Worm (Caenorhabditis elegans) whole organism, young adult: ENCODE results near the gene coq-5.

ENCODE experiments used
- F52B5.7 ChIP-seq: sonication (generic microtip); optimal IDR thresholded peaks from 2 replicates; lab custom pipeline; 2016; ENCODE audit warnings: mild to moderate bottlenecking, missing genetic modification characterization, missing compliant biosample characterization
- aptf-3 ChIP-seq: fragments of 200-800 bp; sonication (Bioruptor generic); IDR thresholded peaks from 2 replicates; pipeline ENCODE4 v1.3.6; 2022; ENCODE audit warnings: missing genetic modification characterization, missing compliant biosample characterization
- ccch-3 ChIP-seq: fragments of 200-800 bp; sonication (Bioruptor generic); optimal IDR thresholded peaks from 2 replicates; lab custom pipeline; 2018; ENCODE audit warnings: mild to moderate bottlenecking, missing genetic modification characterization, missing compliant biosample characterization
- lir-1 ChIP-seq: fragments of 200-800 bp; sonication (Bioruptor generic); conservative IDR thresholded peaks from 2 replicates; pipeline ENCODE4 v1.3.6; 2022; ENCODE audit warnings: missing genetic modification reagents, missing genetic modification characterization, missing compliant biosample characterization
- pha-4 ChIP-seq: fragments of 150-350 bp; sonication (generic microtip); optimal IDR thresholded peaks from 2 replicates; lab custom pipeline; 2014; ENCODE audit warnings: missing biosample characterization, missing genetic modification reagents, missing genetic modification characterization

ce11 chrIII:7891573-7892306, 33.5 kb upstream of the coq-5 start, which contains the start of the genes ZK688.5 and fahd-1:
- TF ChIP-seq lir-1 (GFP tag; lab: Robert Waterston, UW) (no peak), aptf-3 (GFP tag; lab: Robert Waterston, UW) (no peak), pha-4 (tag; lab: Kevin White, UChicago) (no peak), ccch-3 (GFP tag; lab: Kevin White, UChicago) (no peak), F52B5.7 (no peak)
